Fruit fly (Drosophila melanogaster) Kc167 (cell line): Measurements from ENCODE around the gene CG3347.

Experiments used
- h ChIP-seq: fragments of >200 bp; optimal IDR thresholded peaks from 3 replicates; lab custom pipeline; 2018; ENCODE audit warnings: missing external identifiers
- insv ChIP-seq: fragments of >200 bp; optimal IDR thresholded peaks from 3 replicates; lab custom pipeline; 2018; ENCODE audit warnings: missing external identifiers
- ttk ChIP-seq: sonication (Bioruptor generic); optimal IDR thresholded peaks from 2 replicates; lab custom pipeline; 2017; ENCODE audit warnings: missing external identifiers

DNA sequence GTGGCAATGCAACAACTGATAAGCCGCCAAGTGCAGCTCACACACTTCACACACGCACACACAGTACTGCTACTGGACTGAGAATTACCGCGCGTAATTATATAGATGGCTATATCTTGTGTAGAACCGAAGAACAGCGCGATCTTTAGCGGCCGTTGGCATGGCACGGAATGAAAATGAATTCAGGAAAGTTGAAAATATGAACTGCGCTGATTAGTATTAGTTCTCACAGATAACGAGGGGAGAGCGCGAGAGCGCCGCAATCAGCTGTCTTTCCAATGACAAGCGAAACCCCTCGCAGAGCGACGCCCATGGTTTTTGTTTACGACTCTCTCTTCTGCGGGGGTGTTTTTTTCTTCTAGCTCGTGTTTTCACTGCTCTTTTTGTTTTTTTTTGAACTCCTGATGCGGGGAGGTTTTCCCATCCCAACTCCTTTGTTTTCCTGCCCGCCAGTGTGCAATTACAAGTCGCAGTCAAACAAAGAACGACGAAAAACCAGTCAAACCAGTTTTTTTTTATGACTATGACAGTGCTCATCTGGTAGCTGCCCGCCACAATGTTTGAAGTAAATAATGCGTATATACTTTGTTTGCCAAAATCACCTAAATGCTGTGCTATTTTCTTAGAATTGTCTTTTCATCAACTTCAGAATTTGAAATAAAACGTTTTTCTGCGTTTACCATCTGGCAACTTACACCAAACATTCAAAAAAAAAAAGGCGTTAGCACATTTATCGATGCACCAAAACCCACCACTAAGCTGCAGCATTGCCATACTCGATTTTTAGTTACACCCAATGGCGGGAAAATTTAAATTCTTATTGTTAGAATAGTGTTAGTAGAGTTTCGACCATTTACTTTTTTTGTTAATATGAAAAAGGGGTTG lies 34.0 kb downstream of the CG3347 start, which contains the start of gene CG9663:
- TF ChIP-seq ttk (lab: Kevin White, UChicago), result no peak
- no peak for TF ChIP-seq h
- TF ChIP-seq insv (lab: Kevin White, UChicago), result no peak
